Worm (Caenorhabditis elegans) whole organism, mixed stage, embryonic: ENCODE data around the gene K10D2.8.

Experiments used
- M03D4.4 ChIP-seq: sonication (generic microtip); optimal IDR thresholded peaks from 2 replicates; lab custom pipeline; 2017; ENCODE audit warnings: mild to moderate bottlenecking, missing genetic modification characterization, missing compliant biosample characterization
- bed-3 ChIP-seq: fragments of 200-800 bp; sonication (Bioruptor generic); optimal IDR thresholded peaks from 3 replicates; lab custom pipeline; 2018; ENCODE audit warnings: mild to moderate bottlenecking, missing genetic modification characterization, moderate library complexity, missing compliant biosample characterization
- blmp-1 ChIP-seq: fragments of 150-350 bp; optimal IDR thresholded peaks from 2 replicates; lab custom pipeline; 2014; ENCODE audit warnings: missing biosample characterization, missing genetic modification characterization
- ceh-39 ChIP-seq: fragments of 150-350 bp; optimal IDR thresholded peaks from 2 replicates; lab custom pipeline; 2014; ENCODE audit warnings: missing biosample characterization, missing genetic modification characterization
- ceh-83 ChIP-seq: fragments of 200-800 bp; sonication (Bioruptor generic); optimal IDR thresholded peaks from 2 replicates; lab custom pipeline; 2018; ENCODE audit warnings: mild to moderate bottlenecking, missing genetic modification characterization, missing compliant biosample characterization
- ces-1 ChIP-seq: fragments of 150-350 bp; optimal IDR thresholded peaks from 2 replicates; lab custom pipeline; 2014; ENCODE audit warnings: missing biosample characterization, missing genetic modification reagents, missing genetic modification characterization
- cnd-1 ChIP-seq: fragments of 200-800 bp; sonication (Bioruptor generic); optimal IDR thresholded peaks from 2 replicates; lab custom pipeline; 2018; ENCODE audit warnings: mild to moderate bottlenecking, missing genetic modification characterization, missing compliant biosample characterization
- drap-1 ChIP-seq: fragments of 200-800 bp; sonication (Bioruptor generic); optimal IDR thresholded peaks from 3 replicates; lab custom pipeline; 2018; ENCODE audit warnings: mild to moderate bottlenecking, missing genetic modification characterization, missing compliant biosample characterization
- elt-1 ChIP-seq: sonication (generic microtip); optimal IDR thresholded peaks from 2 replicates; lab custom pipeline; 2017; ENCODE audit warnings: missing genetic modification characterization, mild to moderate bottlenecking, missing compliant biosample characterization, antibody characterized with exemption, moderate library complexity, borderline replicate concordance; ENCODE audit not compliant: insufficient read depth
- elt-3 ChIP-seq: fragments of 150-350 bp; optimal IDR thresholded peaks from 2 replicates; lab custom pipeline; 2014; ENCODE audit warnings: missing biosample characterization, missing genetic modification characterization
- flh-1 ChIP-seq: fragments of 200-800 bp; sonication (Bioruptor generic); optimal IDR thresholded peaks from 2 replicates; lab custom pipeline; 2018; ENCODE audit warnings: mild to moderate bottlenecking, missing genetic modification characterization, moderate library complexity, missing compliant biosample characterization
- ham-2 ChIP-seq: fragments of 200-800 bp; sonication (Bioruptor generic); optimal IDR thresholded peaks from 2 replicates; lab custom pipeline; 2018; ENCODE audit warnings: mild to moderate bottlenecking, missing genetic modification characterization, missing compliant biosample characterization
- hlh-1 ChIP-seq: fragments of 150-350 bp; optimal IDR thresholded peaks from 2 replicates; lab custom pipeline; 2014; ENCODE audit warnings: missing biosample characterization, missing genetic modification reagents, missing genetic modification characterization
- lin-13 ChIP-seq: fragments of 150-350 bp; optimal IDR thresholded peaks from 2 replicates; lab custom pipeline; 2014; ENCODE audit warnings: missing biosample characterization, missing genetic modification characterization
- lin-32 ChIP-seq: fragments of 200-800 bp; sonication (Bioruptor generic); optimal IDR thresholded peaks from 2 replicates; lab custom pipeline; 2018; ENCODE audit warnings: mild to moderate bottlenecking, missing genetic modification characterization, missing compliant biosample characterization
- lsy-2 ChIP-seq: fragments of 150-350 bp; optimal IDR thresholded peaks from 2 replicates; lab custom pipeline; 2014; ENCODE audit warnings: missing biosample characterization, missing genetic modification characterization
- mab-5 ChIP-seq: fragments of 150-350 bp; optimal IDR thresholded peaks from 2 replicates; lab custom pipeline; 2014; ENCODE audit warnings: missing biosample characterization, missing genetic modification characterization
- mep-1 ChIP-seq: fragments of 150-350 bp; optimal IDR thresholded peaks from 2 replicates; lab custom pipeline; 2017; ENCODE audit warnings: missing biosample characterization, missing genetic modification reagents, missing genetic modification characterization, inconsistent platforms
- nhr-12 ChIP-seq: fragments of 150-350 bp; optimal IDR thresholded peaks from 2 replicates; lab custom pipeline; 2014; ENCODE audit warnings: missing biosample characterization, missing genetic modification characterization
- nhr-2 ChIP-seq: fragments of 150-350 bp; optimal IDR thresholded peaks from 2 replicates; lab custom pipeline; 2014; ENCODE audit warnings: missing biosample characterization, missing genetic modification characterization
- nhr-237 ChIP-seq: fragments of 150-350 bp; optimal IDR thresholded peaks from 2 replicates; lab custom pipeline; 2014; ENCODE audit warnings: missing biosample characterization, missing genetic modification characterization
- nhr-28 ChIP-seq: fragments of 150-350 bp; optimal IDR thresholded peaks from 2 replicates; lab custom pipeline; 2014; ENCODE audit warnings: missing biosample characterization, missing genetic modification characterization
- nhr-76 ChIP-seq: sonication (generic microtip); optimal IDR thresholded peaks from 2 replicates; lab custom pipeline; 2017; ENCODE audit warnings: missing biosample characterization, missing genetic modification characterization
- pha-4 ChIP-seq: fragments of 150-350 bp; optimal IDR thresholded peaks from 2 replicates; lab custom pipeline; 2018; ENCODE audit warnings: missing biosample characterization, missing genetic modification reagents, missing genetic modification characterization
- sem-2 ChIP-seq: fragments of 200-800 bp; sonication (Bioruptor generic); optimal IDR thresholded peaks from 2 replicates; lab custom pipeline; 2018; ENCODE audit warnings: mild to moderate bottlenecking, missing genetic modification characterization, missing compliant biosample characterization
- sptf-1 ChIP-seq: sonication (generic microtip); optimal IDR thresholded peaks from 2 replicates; lab custom pipeline; 2017; ENCODE audit warnings: mild to moderate bottlenecking, missing genetic modification characterization, moderate library complexity, missing compliant biosample characterization
- tbx-8 ChIP-seq: fragments of 200-800 bp; sonication (Bioruptor generic); optimal IDR thresholded peaks from 2 replicates; lab custom pipeline; 2018; ENCODE audit warnings: mild to moderate bottlenecking, missing genetic modification characterization, moderate library complexity, missing compliant biosample characterization
- unc-120 ChIP-seq: sonication (generic microtip); optimal IDR thresholded peaks from 2 replicates; lab custom pipeline; 2017; ENCODE audit warnings: missing genetic modification characterization, missing compliant biosample characterization; ENCODE audit not compliant: poor library complexity, severe bottlenecking
- unc-39 ChIP-seq: fragments of 150-350 bp; optimal IDR thresholded peaks from 2 replicates; lab custom pipeline; 2014; ENCODE audit warnings: missing biosample characterization, missing genetic modification characterization
- unc-62 ChIP-seq: fragments of 150-350 bp; optimal IDR thresholded peaks from 2 replicates; lab custom pipeline; 2014; ENCODE audit warnings: missing biosample characterization, missing genetic modification reagents, missing genetic modification characterization
- zip-8 ChIP-seq: fragments of 150-350 bp; optimal IDR thresholded peaks from 2 replicates; lab custom pipeline; 2014; ENCODE audit warnings: missing biosample characterization, missing genetic modification characterization
- ztf-11 ChIP-seq: fragments of 150-350 bp; optimal IDR thresholded peaks from 2 replicates; lab custom pipeline; 2014; ENCODE audit warnings: missing biosample characterization, missing genetic modification characterization

Gene K10D2.8

ce11 chrIII:5228839-5229238 lies 40.3 kb downstream of the K10D2.8 start:
- no peak for TF ChIP-seq hlh-1
- TF ChIP-seq drap-1: no peak
- no peak for TF ChIP-seq nhr-2
- no peak for TF ChIP-seq tbx-8 (GFP tag; lab: Kevin White, UChicago)
- no peak for TF ChIP-seq ceh-39 (tag; lab: Kevin White, UChicago)
- no peak for TF ChIP-seq unc-39 (tag; lab: Kevin White, UChicago)
- no peak for TF ChIP-seq unc-62 (GFP tag; lab: Kevin White, UChicago)
- TF ChIP-seq elt-1 (tag; lab: Kevin White, UChicago): no peak
- no peak for TF ChIP-seq nhr-76 (tag; lab: Kevin White, UChicago)
- TF ChIP-seq nhr-237 (tag; lab: Kevin White, UChicago): no peak

- TF ChIP-seq tbx-8 (GFP tag; lab: Kevin White, UChicago) (no peak), drap-1 (no peak), pha-4 (no peak), sptf-1 (tag; lab: Kevin White, UChicago) (no peak), mab-5 (no peak), unc-120 (tag; lab: Kevin White, UChicago) (no peak), bed-3 (GFP tag; lab: Kevin White, UChicago) (no peak), ham-2 (no peak), sem-2 (GFP tag; lab: Kevin White, UChicago) (no peak), ztf-11 (tag; lab: Kevin White, UChicago) (no peak), M03D4.4 (no peak), elt-3 (tag; lab: Kevin White, UChicago) (no peak), hlh-1 (no peak), nhr-237 (tag; lab: Kevin White, UChicago) (no peak), ceh-39 (tag; lab: Kevin White, UChicago) (no peak)
- TF ChIP-seq, all 35 proteins: peak for 0
These were observed 41.2 kb downstream of the K10D2.8 start for ce11 chrIII:5229511-5230250.

- TF ChIP-seq M03D4.4: no peak
- TF ChIP-seq elt-1 (tag; lab: Kevin White, UChicago): no peak
- TF ChIP-seq nhr-2: no peak
- no peak for TF ChIP-seq nhr-12 (tag; lab: Kevin White, UChicago)
These were observed 41.9 kb downstream of the K10D2.8 start, which contains the start of gene prmt-5 for ce11 chrIII:5230415-5230814. Gene prmt-5, plus strand, starts transcription at chrIII:5230555.

ce11 chrIII:5233140-5233539 lies 44.6 kb downstream of the K10D2.8 start:
- TF ChIP-seq ceh-83 (GFP tag; lab: Kevin White, UChicago) (no peak), pha-4 (peak; percentile 35)

ce11 chrIII:5234312-5234711 lies 45.8 kb downstream of the K10D2.8 start, which contains the start of gene mrps-26:
Gene mrps-26, plus strand, starts transcription at chrIII:5234612.
- TF ChIP-seq ceh-83 (GFP tag; lab: Kevin White, UChicago) (no peak), zip-8 (tag; lab: Kevin White, UChicago) (no peak), M03D4.4 (no peak), unc-120 (tag; lab: Kevin White, UChicago) (no peak), nhr-2 (no peak), mep-1 (tag; lab: Kevin White, UChicago) (no peak), pha-4 (no peak), lsy-2 (no peak), drap-1 (no peak), lin-32 (GFP tag; lab: Kevin White, UChicago) (no peak), ceh-39 (tag; lab: Kevin White, UChicago) (no peak), tbx-8 (GFP tag; lab: Kevin White, UChicago) (no peak), ztf-11 (tag; lab: Kevin White, UChicago) (no peak)

ce11 chrIII:5236104-5236503 lies 47.6 kb downstream of the K10D2.8 start, which contains the start of gene prx-10:
Gene prx-10, plus strand, starts transcription at chrIII:5236404.
- no peak for TF ChIP-seq bed-3 (GFP tag; lab: Kevin White, UChicago)
- no peak for TF ChIP-seq lin-13 (tag; lab: Kevin White, UChicago)
- no peak for TF ChIP-seq nhr-28 (tag; lab: Kevin White, UChicago)
- no peak for TF ChIP-seq ces-1
- TF ChIP-seq tbx-8 (GFP tag; lab: Kevin White, UChicago): no peak
- no peak for TF ChIP-seq flh-1 (GFP tag; lab: Kevin White, UChicago)
- no peak for TF ChIP-seq blmp-1 (tag; lab: Kevin White, UChicago)
- no peak for TF ChIP-seq elt-1 (tag; lab: Kevin White, UChicago)
- TF ChIP-seq M03D4.4: no peak
- no peak for TF ChIP-seq cnd-1 (tag; lab: Kevin White, UChicago)
- TF ChIP-seq zip-8 (tag; lab: Kevin White, UChicago): no peak
- TF ChIP-seq nhr-12 (tag; lab: Kevin White, UChicago): no peak
- TF ChIP-seq unc-120 (tag; lab: Kevin White, UChicago): no peak
- no peak for TF ChIP-seq ceh-83 (GFP tag; lab: Kevin White, UChicago)
